Fruit fly (Drosophila melanogaster) whole organism, embryonic: ENCODE data around the gene CG12118.

Experiments used
- Abd-B ChIP-seq: fragments of 200-800 bp; sonication (Bioruptor generic); optimal IDR thresholded peaks from 2 replicates; lab custom pipeline; 2018; ENCODE audit warnings: missing biosample characterization, mild to moderate bottlenecking, missing genetic modification characterization, moderate library complexity
- Adf1 ChIP-seq: fragments of 200-800 bp; sonication (Bioruptor generic); IDR thresholded peaks from 2 replicates; pipeline ENCODE4 v1.3.6; 2022; ENCODE audit warnings: missing biosample characterization, missing genetic modification characterization
- BEAF-32 ChIP-seq: fragments of 200-800 bp; sonication (Bioruptor generic); optimal IDR thresholded peaks from 3 replicates; lab custom pipeline; 2017; ENCODE audit warnings: missing biosample characterization, missing genetic modification characterization, mild to moderate bottlenecking, moderate library complexity, missing genetic modification reagents
- C15 ChIP-seq: fragments of 200-800 bp; sonication (Bioruptor generic); IDR thresholded peaks from 3 replicates; pipeline ENCODE4 v1.3.6; 2022; ENCODE audit warnings: missing biosample characterization, missing genetic modification characterization
- CG10209 ChIP-seq: fragments of 200-800 bp; sonication (Bioruptor generic); optimal IDR thresholded peaks from 3 replicates; lab custom pipeline; 2017; ENCODE audit warnings: missing biosample characterization, mild to moderate bottlenecking, missing genetic modification characterization, missing genetic modification reagents
- CG1024 ChIP-seq: fragments of 200-800 bp; sonication (Bioruptor generic); IDR thresholded peaks from 2 replicates; pipeline ENCODE4 v1.3.6; 2022; ENCODE audit warnings: missing biosample characterization, missing genetic modification characterization
- CG10565 ChIP-seq: fragments of 200-800 bp; sonication (Bioruptor generic); optimal IDR thresholded peaks from 3 replicates; lab custom pipeline; 2016; ENCODE audit warnings: missing biosample characterization, mild to moderate bottlenecking, missing genetic modification characterization
- CG12155 ChIP-seq: fragments of 200-800 bp; sonication (Bioruptor generic); optimal IDR thresholded peaks from 3 replicates; lab custom pipeline; 2016; ENCODE audit warnings: missing biosample characterization, missing genetic modification characterization
- CG12942 ChIP-seq: fragments of 200-800 bp; sonication (Bioruptor generic); optimal IDR thresholded peaks from 3 replicates; lab custom pipeline; 2016; ENCODE audit warnings: missing biosample characterization, missing genetic modification characterization
- CG15696 ChIP-seq: fragments of 200-800 bp; sonication (Bioruptor generic); optimal IDR thresholded peaks from 2 replicates; lab custom pipeline; 2019; ENCODE audit warnings: missing biosample characterization, mild to moderate bottlenecking, missing genetic modification characterization, moderate library complexity
- CG18011 ChIP-seq: fragments of 200-800 bp; sonication (Bioruptor generic); optimal IDR thresholded peaks from 2 replicates; lab custom pipeline; 2017; ENCODE audit warnings: missing biosample characterization, missing genetic modification characterization, mild to moderate bottlenecking, moderate library complexity, missing genotype
- CG2116 ChIP-seq: fragments of 200-800 bp; sonication (Bioruptor generic); optimal IDR thresholded peaks from 3 replicates; lab custom pipeline; 2018; ENCODE audit warnings: missing biosample characterization, mild to moderate bottlenecking, missing genetic modification characterization
- CG2199 ChIP-seq: fragments of 200-800 bp; sonication (Bioruptor generic); IDR thresholded peaks from 3 replicates; pipeline ENCODE4 v1.3.6; 2022; ENCODE audit warnings: missing biosample characterization, missing genetic modification characterization
- CG31388 ChIP-seq: fragments of 200-800 bp; sonication (Bioruptor generic); optimal IDR thresholded peaks from 2 replicates; lab custom pipeline; 2016; ENCODE audit warnings: missing biosample characterization, missing genetic modification characterization
- CG4360 ChIP-seq: fragments of 200-800 bp; sonication (Bioruptor generic); IDR thresholded peaks from 2 replicates; pipeline ENCODE4 v1.3.6; 2022; ENCODE audit warnings: missing biosample characterization, missing genetic modification characterization
- CG43689 ChIP-seq: fragments of 200-800 bp; sonication (Bioruptor generic); IDR thresholded peaks from 2 replicates; pipeline ENCODE4 v1.3.6; 2022; ENCODE audit warnings: missing biosample characterization, missing genetic modification characterization
- CG5180 ChIP-seq: fragments of 200-800 bp; sonication (Bioruptor generic); optimal IDR thresholded peaks from 3 replicates; lab custom pipeline; 2017; ENCODE audit warnings: missing biosample characterization, missing genetic modification characterization, mild to moderate bottlenecking, moderate library complexity, missing genetic modification reagents
- CG6689 ChIP-seq: fragments of 200-800 bp; sonication (Bioruptor generic); IDR thresholded peaks from 2 replicates; pipeline ENCODE4 v1.3.6; 2022; ENCODE audit warnings: missing biosample characterization, missing genetic modification characterization
- CG7987 ChIP-seq: fragments of 200-800 bp; sonication (Bioruptor generic); optimal IDR thresholded peaks from 2 replicates; lab custom pipeline; 2018; ENCODE audit warnings: missing biosample characterization, mild to moderate bottlenecking, missing genetic modification characterization, moderate library complexity
- CG8089 ChIP-seq: fragments of 200-800 bp; sonication (Bioruptor generic); optimal IDR thresholded peaks from 3 replicates; lab custom pipeline; 2016; ENCODE audit warnings: missing biosample characterization, missing genetic modification characterization
- CG8478 ChIP-seq: fragments of >200 bp; optimal IDR thresholded peaks from 2 replicates; lab custom pipeline; 2018
- D19A ChIP-seq: fragments of 200-800 bp; optimal IDR thresholded peaks from 3 replicates; lab custom pipeline; 2019; ENCODE audit warnings: missing biosample characterization, mild to moderate bottlenecking, missing genetic modification characterization, moderate library complexity
- Dad ChIP-seq: fragments of 200-800 bp; sonication (Bioruptor generic); optimal IDR thresholded peaks from 3 replicates; lab custom pipeline; 2016; ENCODE audit warnings: missing biosample characterization, missing genetic modification characterization
- Deaf1 ChIP-seq: fragments of 200-800 bp; optimal IDR thresholded peaks from 3 replicates; lab custom pipeline; 2019; ENCODE audit warnings: missing biosample characterization, mild to moderate bottlenecking, missing genetic modification characterization, moderate library complexity
- Dek ChIP-seq: fragments of 200-800 bp; sonication (Bioruptor generic); optimal IDR thresholded peaks from 3 replicates; lab custom pipeline; 2019; ENCODE audit warnings: missing biosample characterization, mild to moderate bottlenecking, missing genetic modification characterization, moderate library complexity
- Ets97D ChIP-seq: fragments of 200-800 bp; sonication (Bioruptor generic); optimal IDR thresholded peaks from 3 replicates; lab custom pipeline; 2016; ENCODE audit warnings: missing biosample characterization, missing genetic modification characterization
- Hsf ChIP-seq: fragments of 200-800 bp; sonication (Bioruptor generic); optimal IDR thresholded peaks from 3 replicates; lab custom pipeline; 2016; ENCODE audit warnings: missing biosample characterization, missing genetic modification characterization
- MBD-R2 ChIP-seq: fragments of 200-800 bp; sonication (Bioruptor generic); IDR thresholded peaks from 2 replicates; pipeline ENCODE4 v1.3.6; 2022; ENCODE audit warnings: missing biosample characterization, missing genetic modification characterization
- NC2β ChIP-seq: fragments of 200-800 bp; sonication (Bioruptor generic); optimal IDR thresholded peaks from 2 replicates; lab custom pipeline; 2016; ENCODE audit warnings: missing biosample characterization, missing genetic modification characterization
- Oaz ChIP-seq: fragments of 200-800 bp; sonication (Bioruptor generic); IDR thresholded peaks from 2 replicates; pipeline ENCODE4 v1.3.6; 2022; ENCODE audit warnings: missing biosample characterization, missing genetic modification characterization
- Oli ChIP-seq: fragments of 200-800 bp; sonication (Bioruptor generic); optimal IDR thresholded peaks from 2 replicates; lab custom pipeline; 2018; ENCODE audit warnings: missing biosample characterization, mild to moderate bottlenecking, missing genetic modification characterization, moderate library complexity
- Sin3A ChIP-seq: fragments of >200 bp; optimal IDR thresholded peaks from 2 replicates; lab custom pipeline; 2018
- Six4 ChIP-seq: fragments of 200-800 bp; sonication (Bioruptor generic); optimal IDR thresholded peaks from 2 replicates; lab custom pipeline; 2016; ENCODE audit warnings: missing biosample characterization, missing genetic modification characterization
- Sox100B ChIP-seq: fragments of 200-800 bp; sonication (Bioruptor generic); optimal IDR thresholded peaks from 3 replicates; lab custom pipeline; 2018; ENCODE audit warnings: missing biosample characterization, mild to moderate bottlenecking, missing genetic modification characterization
- Vsx1 ChIP-seq: fragments of 200-800 bp; sonication (Bioruptor generic); optimal IDR thresholded peaks from 2 replicates; lab custom pipeline; 2017; ENCODE audit warnings: missing biosample characterization, mild to moderate bottlenecking, missing genetic modification characterization, missing genetic modification reagents
- ash1 ChIP-seq: fragments of 200-800 bp; sonication (Bioruptor generic); optimal IDR thresholded peaks from 2 replicates; lab custom pipeline; 2018; ENCODE audit warnings: missing biosample characterization, mild to moderate bottlenecking, missing genetic modification characterization
- bab2 ChIP-seq: fragments of 200-800 bp; sonication (Bioruptor generic); optimal IDR thresholded peaks from 2 replicates; lab custom pipeline; 2016; ENCODE audit warnings: missing biosample characterization, missing genetic modification characterization
- bowl ChIP-seq: fragments of 200-800 bp; sonication (Bioruptor generic); IDR thresholded peaks from 2 replicates; pipeline ENCODE4 v1.3.6; 2022; ENCODE audit warnings: missing biosample characterization, missing genetic modification characterization
- cato ChIP-seq: fragments of 200-800 bp; sonication (Bioruptor generic); optimal IDR thresholded peaks from 2 replicates; lab custom pipeline; 2016; ENCODE audit warnings: missing biosample characterization, missing genetic modification characterization, borderline replicate concordance
- chif ChIP-seq, 2 experiments: fragments of 200-800 bp; sonication (Bioruptor generic); optimal IDR thresholded peaks; 3 replicates each; lab custom pipeline; 2016; ENCODE audit warnings: missing biosample characterization in 2 of 2, missing genetic modification characterization in 2 of 2
- corto ChIP-seq: fragments of 200-800 bp; sonication (Bioruptor generic); optimal IDR thresholded peaks from 2 replicates; lab custom pipeline; 2016; ENCODE audit warnings: missing biosample characterization, mild to moderate bottlenecking, missing genetic modification characterization, moderate library complexity
- da ChIP-seq: fragments of 200-800 bp; sonication (Bioruptor generic); optimal IDR thresholded peaks from 2 replicates; lab custom pipeline; 2016; ENCODE audit warnings: missing biosample characterization, missing genetic modification characterization
- dmrt11E ChIP-seq: fragments of 200-800 bp; sonication (Bioruptor generic); optimal IDR thresholded peaks from 3 replicates; lab custom pipeline; 2018; ENCODE audit warnings: missing biosample characterization, mild to moderate bottlenecking, missing genetic modification characterization, moderate library complexity
- fd96Cb ChIP-seq: fragments of 200-800 bp; sonication (Bioruptor generic); optimal IDR thresholded peaks from 2 replicates; lab custom pipeline; 2018; ENCODE audit warnings: missing biosample characterization, mild to moderate bottlenecking, missing genetic modification characterization, moderate library complexity
- grau ChIP-seq: fragments of 200-800 bp; optimal IDR thresholded peaks from 3 replicates; lab custom pipeline; 2019; ENCODE audit warnings: missing biosample characterization, mild to moderate bottlenecking, missing genetic modification characterization, moderate library complexity
- mirr ChIP-seq: fragments of 200-800 bp; sonication (Bioruptor generic); optimal IDR thresholded peaks from 3 replicates; lab custom pipeline; 2018; ENCODE audit warnings: missing biosample characterization, mild to moderate bottlenecking, missing genetic modification characterization
- shn ChIP-seq: fragments of 200-800 bp; sonication (Bioruptor generic); optimal IDR thresholded peaks from 3 replicates; lab custom pipeline; 2016; ENCODE audit warnings: missing biosample characterization, missing genetic modification characterization
- stc ChIP-seq: fragments of 200-800 bp; sonication (Bioruptor generic); IDR thresholded peaks from 2 replicates; pipeline ENCODE4 v1.3.6; 2022; ENCODE audit warnings: missing biosample characterization, missing genetic modification characterization
- tna ChIP-seq: fragments of 200-800 bp; sonication (Bioruptor generic); IDR thresholded peaks from 2 replicates; pipeline ENCODE4 v1.3.6; 2022; ENCODE audit warnings: missing biosample characterization, missing genetic modification characterization; ENCODE audit not compliant: partially characterized antibody
- trem ChIP-seq: fragments of 200-800 bp; optimal IDR thresholded peaks from 3 replicates; lab custom pipeline; 2019; ENCODE audit warnings: missing biosample characterization, mild to moderate bottlenecking, missing genetic modification characterization, moderate library complexity
- tup ChIP-seq: fragments of 200-800 bp; sonication (Bioruptor generic); optimal IDR thresholded peaks from 2 replicates; lab custom pipeline; 2016; ENCODE audit warnings: missing biosample characterization, mild to moderate bottlenecking, missing genetic modification characterization, moderate library complexity
- usp ChIP-seq: fragments of >200 bp; optimal IDR thresholded peaks from 2 replicates; lab custom pipeline; 2017; ENCODE audit warnings: missing biosample characterization, missing genetic modification characterization

CG12118 gene

DNA sequence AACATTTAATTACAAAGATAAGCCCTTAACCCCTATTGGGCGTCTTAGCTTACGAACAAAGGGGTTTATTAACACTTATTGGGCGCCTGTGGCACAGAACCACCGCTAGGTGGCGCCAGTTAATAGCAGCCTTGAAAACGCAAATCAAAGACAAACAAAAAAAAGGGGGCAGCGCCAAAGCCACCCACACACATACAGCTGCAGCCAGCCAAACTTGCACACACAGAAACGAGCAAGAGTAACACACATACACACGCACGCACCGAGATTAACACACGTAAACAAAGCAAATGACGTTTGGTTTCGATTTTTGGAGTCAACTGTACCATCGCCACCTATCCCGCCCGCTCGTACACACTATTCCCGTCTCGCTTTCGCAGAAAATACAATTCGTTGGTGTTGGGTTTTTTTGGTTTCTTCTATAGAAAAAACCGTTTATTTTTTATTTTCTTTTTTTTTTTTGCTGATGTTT lies 44.1 kb downstream of the CG12118 start (continued):
- peak; percentile 14 for TF ChIP-seq CG8089 (GFP tag; lab: Kevin White, UChicago)
- no peak for TF ChIP-seq cato
- TF ChIP-seq MBD-R2 (GFP tag; lab: Robert Waterston, UW): peak; percentile 31
- TF ChIP-seq CG1024 (GFP tag; lab: Robert Waterston, UW): peak; percentile 22; the same call in 1 of the 2 replicates
- TF ChIP-seq CG31388: no peak
- no peak for TF ChIP-seq dmrt11E (tag; lab: Kevin White, UChicago)
- TF ChIP-seq Adf1 (GFP tag; lab: Robert Waterston, UW): peak; percentile 45
- no peak for TF ChIP-seq Abd-B (GFP tag; lab: Kevin White, UChicago)
- TF ChIP-seq CG10565 (GFP tag; lab: Kevin White, UChicago): no peak
- no peak for TF ChIP-seq CG6689 (GFP tag; lab: Robert Waterston, UW)
- peak; percentile 44 for TF ChIP-seq grau
- no peak for TF ChIP-seq bowl (GFP tag; lab: Robert Waterston, UW)
- no peak for TF ChIP-seq Six4
- TF ChIP-seq CG2116 (GFP tag; lab: Kevin White, UChicago): peak; percentile 27
- no peak for TF ChIP-seq tup (GFP tag; lab: Kevin White, UChicago)
- peak; percentile 36 for TF ChIP-seq CG5180 (GFP tag; lab: Kevin White, UChicago)
- TF ChIP-seq Vsx1 (GFP tag; lab: Kevin White, UChicago): no peak
- no peak for TF ChIP-seq CG4360 (GFP tag; lab: Robert Waterston, UW)
- no peak for TF ChIP-seq CG7987 (GFP tag; lab: Kevin White, UChicago)
- TF ChIP-seq Oli (tag; lab: Kevin White, UChicago): no peak
- peak; percentile 35 for TF ChIP-seq Hsf
- TF ChIP-seq usp (GFP tag; lab: Kevin White, UChicago): no peak
- no peak for TF ChIP-seq shn (GFP tag; lab: Kevin White, UChicago)
- peak; percentile 5 for TF ChIP-seq BEAF-32
- no peak for TF ChIP-seq ash1 (GFP tag; lab: Kevin White, UChicago)
- no peak for TF ChIP-seq bab2 (GFP tag; lab: Kevin White, UChicago)
- TF ChIP-seq Deaf1 (tag; lab: Kevin White, UChicago): peak; percentile 50
- no peak for TF ChIP-seq CG10209
- 0 out of 2 replicates have a peak, but pooled peaks have one; percentile 11 for TF ChIP-seq stc (GFP tag; lab: Robert Waterston, UW)
- TF ChIP-seq Oaz (GFP tag; lab: Robert Waterston, UW): no peak
- peak; percentile 35 for TF ChIP-seq Dek
- peak in 1 of 2 experiments; percentile 13 for TF ChIP-seq chif (GFP tag; optimal IDR thresholded peaks at IDR 0.05; lab: Kevin White, UChicago)
- TF ChIP-seq Sin3A: no peak
- no peak for TF ChIP-seq CG15696 (tag; lab: Kevin White, UChicago)
- no peak for TF ChIP-seq fd96Cb (tag; lab: Kevin White, UChicago)
- no peak for TF ChIP-seq CG12942 (GFP tag; lab: Kevin White, UChicago)
- TF ChIP-seq D19A (tag; lab: Kevin White, UChicago): no peak
- no peak for TF ChIP-seq Sox100B (GFP tag; lab: Kevin White, UChicago)
- TF ChIP-seq da (GFP tag; lab: Kevin White, UChicago): no peak
- peak; percentile 18; the same call in 1 of the 2 replicates for TF ChIP-seq tna (GFP tag; lab: Robert Waterston, UW)
- TF ChIP-seq CG18011 (GFP tag; lab: Kevin White, UChicago): peak; percentile 13
- peak; percentile 10 for TF ChIP-seq corto (GFP tag; lab: Kevin White, UChicago)
- TF ChIP-seq Dad (GFP tag; lab: Kevin White, UChicago): peak; percentile 6
- TF ChIP-seq CG2199 (GFP tag; lab: Robert Waterston, UW): 0 out of 3 replicates have a peak, but pooled peaks have one; percentile 62
- no peak for TF ChIP-seq CG8478 (lab: Kevin White, UChicago)
- TF ChIP-seq mirr: peak; percentile 67
- no peak for TF ChIP-seq C15 (GFP tag; lab: Robert Waterston, UW)
- TF ChIP-seq NC2β (GFP tag; lab: Kevin White, UChicago): no peak
- TF ChIP-seq CG12155 (GFP tag; lab: Kevin White, UChicago): peak; percentile 8
- peak; percentile 41 for TF ChIP-seq trem (tag; lab: Kevin White, UChicago)
- no peak for TF ChIP-seq CG43689 (GFP tag; lab: Robert Waterston, UW)
- peak; percentile 15 for TF ChIP-seq Ets97D (GFP tag; lab: Kevin White, UChicago)
